Fruit fly (Drosophila melanogaster): ENCODE measurements around the gene CG6763.

Gene CG6763

DNA sequence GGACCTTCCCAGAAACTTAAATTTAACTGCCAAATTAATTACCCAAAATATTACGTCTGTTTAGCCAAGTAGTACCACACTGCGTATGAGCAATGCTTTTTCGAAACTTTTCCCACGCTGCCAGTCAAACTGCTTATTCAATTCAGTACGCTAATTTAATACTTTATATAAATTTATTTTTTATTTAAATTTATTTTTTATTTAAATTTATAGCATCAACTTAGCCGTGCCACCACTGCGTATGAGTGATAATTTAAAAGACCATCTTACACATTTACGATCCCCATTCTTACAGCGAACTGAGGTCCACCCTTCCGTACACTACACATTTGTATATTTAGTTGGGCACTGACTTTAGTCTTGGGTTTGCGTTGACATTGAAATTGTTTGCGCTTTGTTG is 51.8 kb downstream of the CG6763 start (continued):
- TF ChIP-seq CG4617 (GFP tag; optimal IDR thresholded peaks at IDR 0.05; ENCODE audit: borderline replicate concordance) (no peak), CG7745 (tag; optimal IDR thresholded peaks at IDR 0.05) (no peak), p53 (GFP tag; optimal IDR thresholded peaks at IDR 0.05) (no peak), CG13894 (tag; optimal IDR thresholded peaks at IDR 0.05) (peak; percentile 76), pita (GFP tag; optimal IDR thresholded peaks at IDR 0.05) (no peak), trem (tag; optimal IDR thresholded peaks at IDR 0.05) (peak; percentile 28), Rfx (GFP tag; IDR thresholded peaks at IDR 0.05) (peak; percentile 82)

Measured in whole organism, embryonic.